Fruit fly (Drosophila melanogaster) whole organism, larva: Measurements from ENCODE around the gene Dif.

Experiments used
- noc ChIP-seq: fragments of 200-800 bp; sonication (Bioruptor generic); optimal IDR thresholded peaks from 3 replicates; lab custom pipeline; 2019; ENCODE audit warnings: missing biosample characterization, mild to moderate bottlenecking, missing genetic modification characterization, moderate library complexity

Dif gene

dm6 chr2L:17412533-17412932 is 20.4 kb downstream of the Dif start, which contains the start of gene Rsph9:
Gene Rsph9 (minus strand): TSS chr2L:17412633.
- no peak for TF ChIP-seq noc (tag; lab: Kevin White, UChicago)

- no peak for TF ChIP-seq noc (tag; lab: Kevin White, UChicago)
These were observed 22.6 kb downstream of the Dif start, which contains the start of the genes Polr2J and CG15141 for dm6 chr2L:17410358-17410757. Gene Polr2J (minus strand): TSS chr2L:17410406. Gene CG15141 (plus strand): TSS chr2L:17410641.

dm6 chr2L:17402493-17402892 is 30.5 kb downstream of the Dif start:
- no peak for TF ChIP-seq noc (tag; lab: Kevin White, UChicago)

- no peak for TF ChIP-seq noc (tag; lab: Kevin White, UChicago)
These were observed 35.6 kb downstream of the Dif start for dm6 chr2L:17397372-17397771.

dm6 chr2L:17394939-17395338 is 38.0 kb downstream of the Dif start:
- peak; percentile 38 for TF ChIP-seq noc (tag; lab: Kevin White, UChicago)

- TF ChIP-seq noc (tag; lab: Kevin White, UChicago) = no peak
These were observed 42.2 kb downstream of the Dif start for dm6 chr2L:17390782-17391181.

- TF ChIP-seq noc (tag; lab: Kevin White, UChicago) = peak; percentile 51
These were observed 43.9 kb downstream of the Dif start for dm6 chr2L:17389104-17389503.

dm6 chr2L:17387735-17388367 is 45.1 kb downstream of the Dif start:
- peak; percentile 48 for TF ChIP-seq noc (tag; lab: Kevin White, UChicago)

dm6 chr2L:17385221-17385529 is 47.8 kb downstream of the Dif start:
- TF ChIP-seq noc (tag; lab: Kevin White, UChicago) = no peak

- no peak for TF ChIP-seq noc (tag; lab: Kevin White, UChicago)
These were observed 48.4 kb downstream of the Dif start, which contains the start of gene CLIP-190 for dm6 chr2L:17384331-17385220. Gene CLIP-190 (plus strand): TSS chr2L:17384700.

dm6 chr2L:17383588-17384308 is 49.2 kb downstream of the Dif start, which contains the start of gene Lrch:
Gene Lrch (minus strand): TSS chr2L:17384115.
- TF ChIP-seq noc (tag; lab: Kevin White, UChicago) = peak; percentile 47

dm6 chr2L:17382783-17383182 is 50.2 kb downstream of the Dif start:
- TF ChIP-seq noc (tag; lab: Kevin White, UChicago) = no peak

- peak; percentile 82 for TF ChIP-seq noc (tag; lab: Kevin White, UChicago)
These were observed 50.6 kb downstream of the Dif start for dm6 chr2L:17382318-17382717.

dm6 chr2L:17381616-17382015 is 51.3 kb downstream of the Dif start:
- no peak for TF ChIP-seq noc (tag; lab: Kevin White, UChicago)

- no peak for TF ChIP-seq noc (tag; lab: Kevin White, UChicago)
These were observed 51.9 kb downstream of the Dif start for dm6 chr2L:17381075-17381474.

- no peak for TF ChIP-seq noc (tag; lab: Kevin White, UChicago)
These were observed 52.5 kb downstream of the Dif start for dm6 chr2L:17380508-17380907.
